Fruit fly (Drosophila melanogaster): ENCODE data around the gene CG33189.
A peak's percentile ranks its signal among the peaks of the same experiment; 100 is the strongest.

Gene CG33189

DNA sequence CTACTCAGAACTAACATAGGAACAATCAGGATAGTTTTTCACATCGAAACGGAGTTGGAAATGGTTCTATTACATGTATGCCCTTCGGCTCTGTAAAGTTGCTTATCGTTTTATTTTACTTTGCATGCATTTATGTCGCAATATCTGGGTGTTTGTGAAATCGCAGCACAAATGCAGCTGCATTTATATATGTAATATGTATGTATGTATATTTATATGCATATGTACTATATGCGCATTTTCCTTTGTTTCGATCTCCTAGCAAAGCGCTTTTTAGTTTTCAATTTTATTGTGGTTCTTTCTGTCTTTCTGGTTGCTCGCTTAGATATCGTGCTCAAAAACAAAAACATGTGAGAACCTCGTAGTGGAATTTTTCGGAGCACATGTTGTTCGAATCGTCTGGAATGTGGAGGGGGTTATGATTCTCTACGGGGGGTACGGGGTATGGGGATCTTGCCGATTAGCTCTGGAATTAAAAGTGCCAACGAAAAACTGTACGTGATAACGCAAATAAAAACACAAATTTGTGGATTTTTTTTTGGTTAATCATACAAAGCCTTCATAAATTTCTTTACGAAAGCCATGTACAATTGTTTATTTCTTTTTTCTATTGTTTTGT is 33.5 kb upstream of the CG33189 start (continued):
- TF ChIP-seq CG14014 (GFP tag; IDR thresholded peaks at IDR 0.05) (no peak), so (GFP tag; IDR thresholded peaks at IDR 0.05) (no peak), CG17359 (tag; optimal IDR thresholded peaks at IDR 0.05) (no peak), CG12769 (tag; optimal IDR thresholded peaks at IDR 0.05) (peak; percentile 64), slou (GFP tag; optimal IDR thresholded peaks at IDR 0.05) (no peak), tin (GFP tag; optimal IDR thresholded peaks at IDR 0.05) (no peak), Adf1 (GFP tag; IDR thresholded peaks at IDR 0.05) (peak; percentile 9; the same call in 1 of the 2 replicates), ERR (GFP tag; optimal IDR thresholded peaks at IDR 0.05) (no peak), shn (GFP tag; optimal IDR thresholded peaks at IDR 0.05) (no peak), sim (GFP tag; IDR thresholded peaks at IDR 0.05) (no peak), Stat92E (GFP tag; optimal IDR thresholded peaks at IDR 0.05) (peak in 1 of 3 experiments; percentile 32), klu (GFP tag; IDR thresholded peaks at IDR 0.05) (no peak), CG6813 (GFP tag; optimal IDR thresholded peaks at IDR 0.05) (no peak), onecut (GFP tag; IDR thresholded peaks at IDR 0.05) (no peak), Abd-B (GFP tag; optimal IDR thresholded peaks at IDR 0.05) (no peak), corto (GFP tag; optimal IDR thresholded peaks at IDR 0.05) (no peak), CG11247 (GFP tag; IDR thresholded peaks at IDR 0.05) (no peak), CG31388 (GFP tag; optimal IDR thresholded peaks at IDR 0.05) (no peak), HLH54F (GFP tag; optimal IDR thresholded peaks at IDR 0.05) (no peak), en (GFP tag; optimal IDR thresholded peaks at IDR 0.05) (no peak), ems (GFP tag; optimal IDR thresholded peaks at IDR 0.05) (no peak), CG1602 (GFP tag; optimal IDR thresholded peaks at IDR 0.05) (no peak), CG3065 (GFP tag; optimal IDR thresholded peaks at IDR 0.05) (no peak), CG34422 (GFP tag; IDR thresholded peaks at IDR 0.05) (no peak), Dp (GFP tag; optimal IDR thresholded peaks at IDR 0.05) (no peak), CG7357 (GFP tag; IDR thresholded peaks at IDR 0.05) (no peak), CG6689 (GFP tag; IDR thresholded peaks at IDR 0.05) (no peak), CG4854 (GFP tag; optimal IDR thresholded peaks at IDR 0.05) (no peak), Sox102F (GFP tag; optimal IDR thresholded peaks at IDR 0.05) (no peak), hkb (optimal IDR thresholded peaks at IDR 0.05) (no peak), hkb (GFP tag; IDR thresholded peaks at IDR 0.05) (peak; percentile 49; the same call in 1 of the 2 replicates), CG14441 (GFP tag; IDR thresholded peaks at IDR 0.05) (no peak), tna (GFP tag; IDR thresholded peaks at IDR 0.05; ENCODE audit: partially characterized antibody) (no peak), CG11696 (GFP tag; IDR thresholded peaks at IDR 0.05) (no peak), CG13296 (GFP tag; optimal IDR thresholded peaks at IDR 0.05) (no peak), p53 (GFP tag; optimal IDR thresholded peaks at IDR 0.05) (no peak), CG33557 (GFP tag; optimal IDR thresholded peaks at IDR 0.05) (no peak), fd102C (GFP tag; optimal IDR thresholded peaks at IDR 0.05) (no peak), h (optimal IDR thresholded peaks at IDR 0.05) (no peak), NFAT (GFP tag; IDR thresholded peaks at IDR 0.05) (peak; percentile 92), CG32772 (GFP tag; IDR thresholded peaks at IDR 0.05) (no peak), mirr (GFP tag; optimal IDR thresholded peaks at IDR 0.05) (no peak), bbx (GFP tag; IDR thresholded peaks at IDR 0.05; ENCODE audit: partially characterized antibody) (no peak), croc (GFP tag; conservative IDR thresholded peaks at IDR 0.05) (no peak), seq (GFP tag; IDR thresholded peaks at IDR 0.05) (no peak), btn (GFP tag; optimal IDR thresholded peaks at IDR 0.05) (no peak), pita (GFP tag; optimal IDR thresholded peaks at IDR 0.05) (no peak), CG15696 (tag; optimal IDR thresholded peaks at IDR 0.05) (no peak), repo (GFP tag; optimal IDR thresholded peaks at IDR 0.05) (no peak), CG9727 (GFP tag; optimal IDR thresholded peaks at IDR 0.05) (no peak), Hey (tag; optimal IDR thresholded peaks at IDR 0.05) (no peak), nmo (GFP tag; optimal IDR thresholded peaks at IDR 0.05) (no peak)

Measured in whole organism, embryonic.